Worm (Caenorhabditis elegans): ENCODE results near the gene lin-54.

DNA sequence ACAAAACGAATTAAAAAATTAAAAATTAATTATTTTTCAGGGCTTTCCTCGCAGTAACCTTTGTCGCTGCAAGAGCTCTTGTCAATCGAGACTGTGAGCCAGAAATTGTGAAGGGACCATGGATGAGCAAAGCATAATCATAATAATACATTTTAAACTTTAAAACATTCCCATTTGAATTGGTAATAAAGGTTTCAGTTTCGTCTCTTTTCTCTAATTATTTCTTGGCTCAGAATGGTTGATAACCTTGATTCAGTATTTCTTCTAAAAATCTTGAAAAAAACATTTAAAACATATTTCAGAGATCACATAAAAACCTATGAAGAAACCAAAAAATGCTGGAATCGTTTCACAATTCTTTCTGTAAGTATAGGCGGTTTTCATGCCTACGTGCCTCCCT is 18.0 kb downstream of the lin-54 start, which contains the start of gene JC8.16:
- TF ChIP-seq snpc-4 (tag; optimal IDR thresholded peaks at IDR 0.05): no peak
- TF ChIP-seq ztf-11 (tag; optimal IDR thresholded peaks at IDR 0.05): no peak
- TF ChIP-seq elt-3 (tag; optimal IDR thresholded peaks at IDR 0.05): no peak
- no peak for TF ChIP-seq nhr-76 (tag; optimal IDR thresholded peaks at IDR 0.05)
- TF ChIP-seq nhr-2 (tag; optimal IDR thresholded peaks at IDR 0.05): no peak

Measured in whole organism, mixed stage, embryonic.